Worm (Caenorhabditis elegans): ENCODE measurements around the gene clc-23.

DNA sequence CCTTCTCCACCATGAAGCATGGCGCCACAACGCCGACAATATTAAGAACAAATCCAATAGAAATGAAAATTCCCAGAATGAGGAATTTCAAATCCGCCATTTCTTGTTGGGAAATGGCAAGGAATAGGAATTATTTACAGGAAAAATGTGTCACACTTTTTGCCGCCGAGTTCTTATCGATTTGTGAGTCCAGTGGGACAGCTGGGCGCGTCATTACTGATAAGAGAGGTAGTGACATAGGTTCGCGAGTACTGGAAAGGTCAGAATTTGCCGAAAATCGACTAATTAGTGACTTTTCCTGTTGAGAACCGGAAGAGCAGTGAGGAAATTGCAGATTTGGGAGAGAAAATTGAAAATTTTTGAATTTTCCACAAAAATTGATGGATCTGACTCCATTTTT lies 7.5 kb downstream of the clc-23 start:
- TF ChIP-seq flt-1 (GFP tag; IDR thresholded peaks at IDR 0.05) (no peak), med-1 (GFP tag; optimal IDR thresholded peaks at IDR 0.05; ENCODE audit: insufficient read depth) (no peak), cog-1 (tag; optimal IDR thresholded peaks at IDR 0.05) (no peak), T22C8.4 (GFP tag; IDR thresholded peaks at IDR 0.05) (no peak), ztf-23 (GFP tag; IDR thresholded peaks at IDR 0.05) (no peak), ref-1 (GFP tag; conservative IDR thresholded peaks at IDR 0.05) (no peak), klf-2 (GFP tag; conservative IDR thresholded peaks at IDR 0.05) (no peak)

All from whole organism, midembryonic.